Fruit fly (Drosophila melanogaster) whole organism: ENCODE results near the gene Pp2A-29B.

ENCODE experiments used
- CG8478 ChIP-seq: fragments of >200 bp; optimal IDR thresholded peaks from 2 replicates; lab custom pipeline; 2018; ENCODE audit warnings: inconsistent platforms
- EcR ChIP-seq, 2 experiments: fragments of >200 bp; optimal IDR thresholded peaks; 2 replicates each; lab custom pipeline; 2017; ENCODE audit warnings: missing biosample characterization in 2 of 2, missing genetic modification characterization in 2 of 2, missing genetic modification reagents in 2 of 2
- pan ChIP-seq: fragments of >200 bp; optimal IDR thresholded peaks from 2 replicates; lab custom pipeline; 2017
- psq ChIP-seq: fragments of >200 bp; optimal IDR thresholded peaks from 2 replicates; lab custom pipeline; 2017
- usp ChIP-seq: fragments of >200 bp; optimal IDR thresholded peaks from 2 replicates; lab custom pipeline; 2017; ENCODE audit warnings: missing biosample characterization, missing genetic modification characterization, mixed read lengths

dm6 chr2L:8402928-8403285 is 37.1 kb downstream of the Pp2A-29B start, which contains the start of gene fy:
- TF ChIP-seq pan (lab: Kevin White, UChicago): no peak
- no peak for TF ChIP-seq EcR (GFP tag; optimal IDR thresholded peaks at IDR 0.05; lab: Kevin White, UChicago)
- no peak for TF ChIP-seq usp (GFP tag; lab: Kevin White, UChicago)
- no peak for TF ChIP-seq psq (lab: Kevin White, UChicago)
- TF ChIP-seq CG8478: no peak
